Worm (Caenorhabditis elegans) whole organism, L4 larva: ENCODE data around the gene gcy-11.
A peak's percentile ranks its signal among the peaks of the same experiment; 100 is the strongest.

Source experiments
- D1046.2 ChIP-seq: fragments of 200-800 bp; sonication (Bioruptor generic); IDR thresholded peaks from 2 replicates; pipeline ENCODE4 v1.3.6; 2022; ENCODE audit warnings: missing genetic modification characterization, missing compliant biosample characterization
- F44E2.7 ChIP-seq: fragments of 200-800 bp; sonication (Bioruptor generic); IDR thresholded peaks from 2 replicates; pipeline ENCODE4 v2.1.2; 2022; ENCODE audit warnings: missing genetic modification characterization, missing compliant biosample characterization
- F49E8.2 ChIP-seq: sonication (generic microtip); optimal IDR thresholded peaks from 2 replicates; lab custom pipeline; 2016; ENCODE audit warnings: missing compliant biosample characterization, mild to moderate bottlenecking, missing genetic modification characterization, borderline replicate concordance
- Y48G9A.11 ChIP-seq: fragments of 200-800 bp; sonication (Bioruptor generic); IDR thresholded peaks from 2 replicates; pipeline ENCODE4 v1.3.6; 2022; ENCODE audit warnings: missing genetic modification reagents, missing genetic modification characterization, missing compliant biosample characterization
- ZK337.2 ChIP-seq: fragments of 200-800 bp; sonication (Bioruptor generic); IDR thresholded peaks from 2 replicates; pipeline ENCODE4 v1.3.6; 2022; ENCODE audit warnings: missing genetic modification reagents, missing genetic modification characterization, missing compliant biosample characterization
- ZK546.5 ChIP-seq, 2 experiments: sonication (generic microtip); optimal IDR thresholded peaks; 2 replicates each; lab custom pipeline; 2017; ENCODE audit warnings: missing biosample characterization in 2 of 2, missing genetic modification characterization in 2 of 2
- aha-1 ChIP-seq: fragments of 150-350 bp; peaks from one replicate; lab custom pipeline; 2014; ENCODE audit warnings: missing biosample characterization, missing genetic modification characterization
- aly-2 ChIP-seq: sonication (generic microtip); optimal IDR thresholded peaks from 2 replicates; lab custom pipeline; 2018; ENCODE audit warnings: missing biosample characterization, missing genetic modification characterization
- ceh-28 ChIP-seq: fragments of 150-350 bp; optimal IDR thresholded peaks from 2 replicates; lab custom pipeline; 2014; ENCODE audit warnings: missing biosample characterization, missing genetic modification reagents, missing genetic modification characterization
- ceh-32 ChIP-seq: sonication (generic microtip); optimal IDR thresholded peaks from 2 replicates; lab custom pipeline; 2016; ENCODE audit warnings: mild to moderate bottlenecking, missing genetic modification characterization, missing compliant biosample characterization; ENCODE audit not compliant: poor library complexity
- ceh-62 ChIP-seq: sonication (generic microtip); optimal IDR thresholded peaks from 2 replicates; lab custom pipeline; 2017; ENCODE audit warnings: missing biosample characterization, missing genetic modification characterization
- ceh-82 ChIP-seq: sonication (generic microtip); optimal IDR thresholded peaks from 2 replicates; lab custom pipeline; 2017; ENCODE audit warnings: missing biosample characterization, missing genetic modification characterization
- ces-1 ChIP-seq: fragments of 150-350 bp; sonication (generic microtip); optimal IDR thresholded peaks from 4 replicates; lab custom pipeline; 2014; ENCODE audit warnings: missing biosample characterization, missing genetic modification reagents, missing genetic modification characterization
- cey-2 ChIP-seq: sonication (generic microtip); optimal IDR thresholded peaks from 3 replicates; lab custom pipeline; 2017; ENCODE audit warnings: missing genetic modification characterization, mild to moderate bottlenecking, missing compliant biosample characterization, antibody characterized with exemption, borderline replicate concordance; ENCODE audit not compliant: insufficient read depth
- daf-16 ChIP-seq, 3 experiments: sonication (generic microtip); optimal IDR thresholded peaks; 2 replicates each; lab custom pipeline; 2016 to 2017; ENCODE audit warnings: missing genetic modification characterization in 3 of 3, missing genetic modification reagents in 3 of 3, mild to moderate bottlenecking in 2 of 3, missing compliant biosample characterization in 2 of 3, missing biosample characterization in 1 of 3, moderate library complexity in 1 of 3
- daf-19 ChIP-seq: fragments of 200-800 bp; sonication (Bioruptor generic); conservative IDR thresholded peaks from 2 replicates; pipeline ENCODE4 v1.3.6; 2022; ENCODE audit warnings: missing genetic modification characterization, missing compliant biosample characterization
- dmd-8 ChIP-seq: fragments of 200-800 bp; sonication (Bioruptor generic); IDR thresholded peaks from 2 replicates; pipeline ENCODE4 v1.3.6; 2022; ENCODE audit warnings: missing genetic modification characterization, missing compliant biosample characterization
- dpl-1 ChIP-seq: fragments of 150-350 bp; optimal IDR thresholded peaks from 2 replicates; lab custom pipeline; 2014; ENCODE audit warnings: missing biosample characterization, missing genetic modification reagents, missing genetic modification characterization
- egl-27 ChIP-seq: sonication (generic microtip); optimal IDR thresholded peaks from 3 replicates; lab custom pipeline; 2017; ENCODE audit warnings: missing biosample characterization, missing genetic modification reagents, missing genetic modification characterization
- egl-43 ChIP-seq: fragments of 200-800 bp; sonication (Bioruptor generic); IDR thresholded peaks from 2 replicates; pipeline ENCODE4 v1.3.6; 2022; ENCODE audit warnings: missing genetic modification reagents, missing genetic modification characterization, missing compliant biosample characterization
- gei-8 ChIP-seq: fragments of 200-800 bp; sonication (Bioruptor generic); optimal IDR thresholded peaks from 2 replicates; lab custom pipeline; 2018; ENCODE audit warnings: mild to moderate bottlenecking, missing genetic modification characterization, missing compliant biosample characterization
- hlh-30 ChIP-seq: sonication (generic microtip); optimal IDR thresholded peaks from 2 replicates; lab custom pipeline; 2017; ENCODE audit warnings: antibody characterized with exemption, mild to moderate bottlenecking, missing genetic modification characterization, missing compliant biosample characterization; ENCODE audit not compliant: insufficient read depth
- lin-1 ChIP-seq: fragments of 200-800 bp; sonication (Bioruptor generic); IDR thresholded peaks from 2 replicates; pipeline ENCODE4 v1.3.6; 2022; ENCODE audit warnings: missing genetic modification reagents, missing genetic modification characterization, missing compliant biosample characterization
- lin-15B ChIP-seq: fragments of 150-350 bp; sonication (generic microtip); optimal IDR thresholded peaks from 3 replicates; lab custom pipeline; 2014; ENCODE audit warnings: missing biosample characterization, missing genetic modification characterization
- madf-5 ChIP-seq, 2 experiments: fragments of 200-800 bp; sonication (Bioruptor generic); IDR thresholded peaks; 2 replicates each; pipeline ENCODE4 v1.3.6; 2022; ENCODE audit warnings: missing compliant biosample characterization in 2 of 2, missing genetic modification characterization in 2 of 2
- madf-9 ChIP-seq: fragments of 200-800 bp; sonication (Bioruptor generic); conservative IDR thresholded peaks from 2 replicates; pipeline ENCODE4 v1.3.6; 2022; ENCODE audit warnings: missing genetic modification reagents, missing genetic modification characterization, missing compliant biosample characterization
- mdt-29 ChIP-seq: fragments of 200-800 bp; sonication (Bioruptor generic); IDR thresholded peaks from 2 replicates; pipeline ENCODE4 v1.3.6; 2022; ENCODE audit warnings: missing genetic modification reagents, missing genetic modification characterization, missing compliant biosample characterization
- mes-2 ChIP-seq: sonication (generic microtip); optimal IDR thresholded peaks from 2 replicates; lab custom pipeline; 2016; ENCODE audit warnings: missing genotype, mild to moderate bottlenecking, missing genetic modification characterization, missing compliant biosample characterization; ENCODE audit not compliant: poor library complexity, severe bottlenecking
- mxl-3 ChIP-seq: fragments of 200-800 bp; sonication (Bioruptor generic); optimal IDR thresholded peaks from 2 replicates; lab custom pipeline; 2018; ENCODE audit warnings: mild to moderate bottlenecking, missing genetic modification characterization, missing compliant biosample characterization
- nhr-111 ChIP-seq: fragments of 200-800 bp; sonication (Bioruptor generic); optimal IDR thresholded peaks from 2 replicates; lab custom pipeline; 2018; ENCODE audit warnings: mild to moderate bottlenecking, missing genetic modification characterization, missing compliant biosample characterization
- nhr-237 ChIP-seq: sonication (generic microtip); optimal IDR thresholded peaks from 2 replicates; lab custom pipeline; 2017; ENCODE audit warnings: missing biosample characterization, missing genetic modification characterization
- nhr-25 ChIP-seq: sonication (generic microtip); optimal IDR thresholded peaks from 2 replicates; lab custom pipeline; 2017; ENCODE audit warnings: missing genetic modification characterization, mild to moderate bottlenecking, missing compliant biosample characterization, antibody characterized with exemption, moderate library complexity, borderline replicate concordance; ENCODE audit not compliant: insufficient read depth
- nhr-28 ChIP-seq: fragments of 150-350 bp; optimal IDR thresholded peaks from 2 replicates; lab custom pipeline; 2014; ENCODE audit warnings: missing biosample characterization, missing genetic modification characterization
- nhr-48 ChIP-seq: sonication (generic microtip); optimal IDR thresholded peaks from 2 replicates; lab custom pipeline; 2016; ENCODE audit warnings: mild to moderate bottlenecking, missing genetic modification characterization, missing compliant biosample characterization
- nhr-6 ChIP-seq: fragments of 150-350 bp; optimal IDR thresholded peaks from 2 replicates; lab custom pipeline; 2014; ENCODE audit warnings: missing biosample characterization, missing genetic modification characterization
- nhr-77 ChIP-seq: fragments of 150-350 bp; optimal IDR thresholded peaks from 2 replicates; lab custom pipeline; 2014; ENCODE audit warnings: missing biosample characterization, missing genetic modification characterization
- pha-4 ChIP-seq, 2 experiments: fragments of 150-350 bp in 1 of 2; fragments of 200-800 bp in 1 of 2; sonication (Bioruptor generic) in 1 of 2; IDR thresholded peaks in 1 of 2; optimal IDR thresholded peaks in 1 of 2; 2 replicates each; pipeline versions ENCODE4 v1.3.6 to Lab custom; 2014 to 2022; ENCODE audit warnings: missing genetic modification characterization in 2 of 2, missing genetic modification reagents in 2 of 2, missing biosample characterization in 1 of 2, missing compliant biosample characterization in 1 of 2
- spr-3 ChIP-seq: fragments of 200-800 bp; sonication (Bioruptor generic); optimal IDR thresholded peaks from 2 replicates; lab custom pipeline; 2018; ENCODE audit warnings: mild to moderate bottlenecking, missing genetic modification characterization, missing compliant biosample characterization
- tra-1 ChIP-seq: fragments of 200-800 bp; sonication (Bioruptor generic); IDR thresholded peaks from 2 replicates; pipeline ENCODE4 v1.3.6; 2022; ENCODE audit warnings: missing genetic modification reagents, missing genetic modification characterization, missing compliant biosample characterization
- vab-7 ChIP-seq: fragments of 200-800 bp; sonication (Bioruptor generic); IDR thresholded peaks from 2 replicates; pipeline ENCODE4 v1.3.6; 2022; ENCODE audit warnings: missing genetic modification reagents, missing genetic modification characterization, missing compliant biosample characterization
- zag-1 ChIP-seq: fragments of 150-350 bp; optimal IDR thresholded peaks from 2 replicates; lab custom pipeline; 2014; ENCODE audit warnings: missing biosample characterization, missing genetic modification characterization

gcy-11 gene

ce11 chrX:17030169-17030914 lies 25.0 kb downstream of the gcy-11 start, which contains the start of gene ptrn-1 (continued):
- TF ChIP-seq ZK337.2 (GFP tag; lab: Robert Waterston, UW) (no peak), ZK546.5 (tag; optimal IDR thresholded peaks at IDR 0.05; lab: Kevin White, UChicago) (no peak), zag-1 (no peak), hlh-30 (tag; lab: Kevin White, UChicago) (peak; percentile 88), tra-1 (GFP tag; lab: Robert Waterston, UW) (peak; percentile 48; the same call in 1 of the 2 replicates), D1046.2 (no peak), dpl-1 (GFP tag; lab: Kevin White, UChicago) (no peak), Y48G9A.11 (GFP tag; lab: Robert Waterston, UW) (no peak), mes-2 (tag; lab: Kevin White, UChicago) (peak; percentile 61), gei-8 (GFP tag; lab: Kevin White, UChicago) (no peak), nhr-237 (tag; lab: Kevin White, UChicago) (no peak), daf-19 (GFP tag; lab: Robert Waterston, UW) (no peak), nhr-111 (no peak), madf-5 (GFP tag; IDR thresholded peaks at IDR 0.05; lab: Robert Waterston, UW) (no peak), nhr-77 (tag; lab: Kevin White, UChicago) (peak; percentile 26), mxl-3 (GFP tag; lab: Kevin White, UChicago) (peak; percentile 85), cey-2 (tag; lab: Kevin White, UChicago) (no peak), lin-1 (peak; percentile 52; the same call in 1 of the 2 replicates), egl-27 (tag; lab: Kevin White, UChicago) (no peak), nhr-25 (tag; lab: Kevin White, UChicago) (peak; percentile 13), ceh-82 (tag; lab: Kevin White, UChicago) (no peak), egl-43 (GFP tag; lab: Robert Waterston, UW) (no peak), ceh-62 (no peak), spr-3 (GFP tag; lab: Kevin White, UChicago) (no peak), ceh-28 (tag; lab: Kevin White, UChicago) (no peak), vab-7 (no peak), nhr-6 (peak; percentile 91), F49E8.2 (tag; lab: Kevin White, UChicago) (no peak), ceh-32 (no peak), mdt-29 (no peak), nhr-48 (no peak), F44E2.7 (GFP tag; lab: Robert Waterston, UW) (no peak), lin-15B (tag; lab: Kevin White, UChicago) (no peak), daf-16 (GFP tag; optimal IDR thresholded peaks at IDR 0.05; lab: Kevin White, UChicago) (no peak), daf-16 (tag; optimal IDR thresholded peaks at IDR 0.05; lab: Kevin White, UChicago) (peak; percentile 57), aha-1 (tag; lab: Kevin White, UChicago) (peak; percentile 98), nhr-28 (peak; percentile 95), aly-2 (tag; lab: Kevin White, UChicago) (no peak)

ce11 chrX:17020858-17021257 lies 34.5 kb downstream of the gcy-11 start, which contains the start of gene F35B3.4:
Gene F35B3.4 (minus strand): TSS chrX:17020958.
- TF ChIP-seq egl-43 (GFP tag; lab: Robert Waterston, UW) (no peak), daf-19 (GFP tag; lab: Robert Waterston, UW) (no peak), madf-9 (GFP tag; lab: Robert Waterston, UW) (no peak), dpl-1 (GFP tag; lab: Kevin White, UChicago) (no peak), zag-1 (no peak), ces-1 (no peak), mxl-3 (GFP tag; lab: Kevin White, UChicago) (no peak), ceh-82 (tag; lab: Kevin White, UChicago) (no peak), pha-4 (GFP tag; IDR thresholded peaks at IDR 0.05; lab: Robert Waterston, UW) (no peak), pha-4 (tag; optimal IDR thresholded peaks at IDR 0.05; lab: Kevin White, UChicago) (no peak), dmd-8 (no peak)
